Fruit fly (Drosophila melanogaster) whole organism, prepupa: ENCODE measurements around the gene gdl-ORF39.
A peak's percentile ranks its signal among the peaks of the same experiment; 100 is the strongest.

ENCODE experiments used
- Blimp-1 ChIP-seq: fragments of 200-800 bp; sonication (Bioruptor generic); optimal IDR thresholded peaks from 3 replicates; lab custom pipeline; 2017; ENCODE audit warnings: missing biosample characterization, missing genetic modification characterization, mild to moderate bottlenecking, moderate library complexity, missing genetic modification reagents
- CG15336 ChIP-seq: fragments of 200-800 bp; sonication (Bioruptor generic); IDR thresholded peaks from 2 replicates; pipeline ENCODE4 v1.3.6; 2022; ENCODE audit warnings: missing biosample characterization, missing genetic modification characterization
- CG32006 ChIP-seq: fragments of 200-800 bp; sonication (Bioruptor generic); optimal IDR thresholded peaks from 3 replicates; lab custom pipeline; 2017; ENCODE audit warnings: missing biosample characterization, mild to moderate bottlenecking, missing genetic modification characterization
- CG6163 ChIP-seq: fragments of 200-800 bp; sonication (Bioruptor generic); IDR thresholded peaks from 3 replicates; pipeline ENCODE4 v1.3.6; 2022; ENCODE audit warnings: missing biosample characterization, missing genetic modification characterization
- CG6808 ChIP-seq: fragments of 200-800 bp; sonication (Bioruptor generic); optimal IDR thresholded peaks from 3 replicates; lab custom pipeline; 2017; ENCODE audit warnings: missing biosample characterization, missing genetic modification characterization, mild to moderate bottlenecking, moderate library complexity, missing genetic modification reagents
- CG7368 ChIP-seq: fragments of 200-800 bp; sonication (Bioruptor generic); optimal IDR thresholded peaks from 3 replicates; lab custom pipeline; 2016; ENCODE audit warnings: missing biosample characterization, missing genetic modification characterization
- Eip75B ChIP-seq: fragments of 200-800 bp; sonication (Bioruptor generic); optimal IDR thresholded peaks from 3 replicates; lab custom pipeline; 2016; ENCODE audit warnings: missing biosample characterization, missing genetic modification characterization
- Gug ChIP-seq: fragments of 200-800 bp; sonication (Bioruptor generic); IDR thresholded peaks from 2 replicates; pipeline ENCODE4 v1.3.6; 2022; ENCODE audit warnings: missing biosample characterization, missing genetic modification characterization
- OdsH ChIP-seq: fragments of 200-800 bp; sonication (Bioruptor generic); optimal IDR thresholded peaks from 3 replicates; lab custom pipeline; 2016; ENCODE audit warnings: missing biosample characterization, missing genetic modification characterization
- Sox102F ChIP-seq: fragments of 200-800 bp; sonication (Bioruptor generic); optimal IDR thresholded peaks from 2 replicates; lab custom pipeline; 2016; ENCODE audit warnings: missing biosample characterization, mild to moderate bottlenecking, missing genetic modification characterization
- acj6 ChIP-seq: fragments of 200-800 bp; sonication (Bioruptor generic); optimal IDR thresholded peaks from 3 replicates; lab custom pipeline; 2016; ENCODE audit warnings: missing biosample characterization, missing genetic modification characterization
- dsx ChIP-seq: fragments of 200-800 bp; optimal IDR thresholded peaks from 3 replicates; lab custom pipeline; 2019; ENCODE audit warnings: missing biosample characterization, mild to moderate bottlenecking, missing genetic modification characterization, moderate library complexity; ENCODE audit not compliant: poor library complexity, severe bottlenecking
- fkh ChIP-seq: fragments of 200-800 bp; sonication (Bioruptor generic); optimal IDR thresholded peaks from 3 replicates; lab custom pipeline; 2017; ENCODE audit warnings: missing biosample characterization, mild to moderate bottlenecking, missing genetic modification characterization, moderate library complexity
- net ChIP-seq: fragments of 200-800 bp; sonication (Bioruptor generic); optimal IDR thresholded peaks from 3 replicates; lab custom pipeline; 2016; ENCODE audit warnings: missing biosample characterization, missing genetic modification characterization

DNA sequence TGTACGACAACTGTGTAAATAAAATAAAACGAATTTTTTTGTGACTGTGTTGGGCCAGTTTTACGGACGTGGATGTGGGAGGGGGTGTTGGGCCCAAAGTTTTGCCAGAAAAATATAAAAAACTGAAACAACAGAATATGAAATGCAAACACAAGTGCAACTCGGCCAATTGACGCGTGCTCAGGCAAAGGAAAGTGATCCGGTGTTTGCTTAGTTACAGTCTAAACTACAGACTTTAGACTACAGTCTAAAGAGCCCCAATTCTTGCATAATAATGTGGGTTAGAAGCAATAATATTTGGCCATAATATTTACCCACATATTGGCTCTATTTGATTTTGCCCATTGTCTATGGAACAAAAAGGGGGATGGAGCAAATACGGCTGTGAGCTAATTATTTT is 39.6 kb downstream of the gdl-ORF39 start:
- no peak for TF ChIP-seq CG6163 (GFP tag; lab: Robert Waterston, UW)
- TF ChIP-seq Blimp-1 (GFP tag; lab: Kevin White, UChicago), result no peak
- TF ChIP-seq dsx, result no peak
- TF ChIP-seq acj6 (GFP tag; lab: Kevin White, UChicago), result no peak
- TF ChIP-seq OdsH (GFP tag; lab: Kevin White, UChicago), result no peak
- no peak for TF ChIP-seq net (GFP tag; lab: Kevin White, UChicago)
- peak; percentile 86 for TF ChIP-seq fkh
- no peak for TF ChIP-seq CG15336
- no peak for TF ChIP-seq Eip75B (GFP tag; lab: Kevin White, UChicago)
- no peak for TF ChIP-seq CG7368 (GFP tag; lab: Kevin White, UChicago)
- no peak for TF ChIP-seq CG32006 (GFP tag; lab: Kevin White, UChicago)
- no peak for TF ChIP-seq Sox102F (GFP tag; lab: Kevin White, UChicago)
- no peak for TF ChIP-seq CG6808
- no peak for TF ChIP-seq Gug (GFP tag; lab: Robert Waterston, UW)
